Worm (Caenorhabditis elegans): ENCODE results near the gene lad-2.
A peak's percentile ranks its signal among the peaks of the same experiment; 100 is the strongest.
"Not testable (repeated sequence)": the region's sequence is repeated elsewhere in the genome, so short reads cannot be mapped to it uniquely, and the experiment has no call there.

The lad-2 gene

ce11 chrIV:2925591-2925990 lies 52.7 kb downstream of the lad-2 start, which contains the start of gene ubc-13:
TSS of gene ubc-13 (minus strand) at chrIV:2925691.
- TF ChIP-seq hlh-12 (tag; optimal IDR thresholded peaks at IDR 0.05), result no peak
- no peak for TF ChIP-seq nhr-120 (GFP tag; IDR thresholded peaks at IDR 0.05)
- no peak for TF ChIP-seq Y79H2A.3 (GFP tag; conservative IDR thresholded peaks at IDR 0.05)
- TF ChIP-seq hrde-1 (tag; optimal IDR thresholded peaks at IDR 0.05; ENCODE audit: borderline replicate concordance), result no peak

ce11 chrIV:2922196-2922595 lies 56.1 kb downstream of the lad-2 start, which contains the start of gene fbxc-45:
TSS of gene fbxc-45 (minus strand) at chrIV:2922243.
- TF ChIP-seq lin-54 (GFP tag; optimal IDR thresholded peaks at IDR 0.05) (peak; percentile 15), him-1 (tag; optimal IDR thresholded peaks at IDR 0.05) (peak; percentile 53), snpc-3.4 (tag; optimal IDR thresholded peaks at IDR 0.05) (peak; percentile 12), F10E7.11 (tag; optimal IDR thresholded peaks at IDR 0.05) (no peak), ztf-28 (GFP tag; IDR thresholded peaks at IDR 0.05) (no peak), tbx-9 (tag; optimal IDR thresholded peaks at IDR 0.05; ENCODE audit: borderline replicate concordance) (no peak), madf-6 (GFP tag; IDR thresholded peaks at IDR 0.05) (peak; percentile 68), xnd-1 (tag; optimal IDR thresholded peaks at IDR 0.05) (peak; percentile 73), hmg-1.2 (GFP tag; IDR thresholded peaks at IDR 0.05) (0 out of 2 replicates have a peak, but pooled peaks have one; percentile 5), D2030.7 (GFP tag; IDR thresholded peaks at IDR 0.05) (peak; percentile 60; the same call in 1 of the 2 replicates), madf-8 (GFP tag; conservative IDR thresholded peaks at IDR 0.05) (no peak), ZK185.1 (tag; optimal IDR thresholded peaks at IDR 0.05; ENCODE audit: poor library complexity, severe bottlenecking) (no peak), F33H1.4 (GFP tag; IDR thresholded peaks at IDR 0.05) (peak; percentile 80), lsl-1 (GFP tag; optimal IDR thresholded peaks at IDR 0.05) (peak; percentile 87)

ce11 chrIV:2917729-2918128 lies 60.6 kb downstream of the lad-2 start, which contains the start of gene Y54G2A.50:
TSS of gene Y54G2A.50 (plus strand) at chrIV:2918029.
- TF ChIP-seq bed-1 (GFP tag; IDR thresholded peaks at IDR 0.05); F55B11.4 (tag; optimal IDR thresholded peaks at IDR 0.05; ENCODE audit: borderline replicate concordance, insufficient read depth); mxl-1 (tag; optimal IDR thresholded peaks at IDR 0.05): not testable (repeated sequence)

ce11 chrIV:2916043-2916442 lies 62.2 kb downstream of the lad-2 start:
- TF ChIP-seq efl-1 (GFP tag; optimal IDR thresholded peaks at IDR 0.05), result peak; percentile 24
- TF ChIP-seq lsy-27 (tag; optimal IDR thresholded peaks at IDR 0.05; ENCODE audit: borderline replicate concordance, insufficient read depth), result no peak

ce11 chrIV:2914545-2914944 lies 63.7 kb downstream of the lad-2 start:
- TF ChIP-seq hmg-1.2 (GFP tag; IDR thresholded peaks at IDR 0.05) (peak; percentile 40; the same call in 1 of the 2 replicates), F52B5.7 (tag; optimal IDR thresholded peaks at IDR 0.05) (no peak), madf-3 (GFP tag; IDR thresholded peaks at IDR 0.05) (no peak), madf-8 (GFP tag; conservative IDR thresholded peaks at IDR 0.05) (peak; percentile 93), tbp1 (GFP tag; optimal IDR thresholded peaks at IDR 0.05) (no peak), xnd-1 (tag; optimal IDR thresholded peaks at IDR 0.05) (peak; percentile 75), K11D2.4 (GFP tag; IDR thresholded peaks at IDR 0.05) (no peak), F49E8.2 (tag; optimal IDR thresholded peaks at IDR 0.05; ENCODE audit: insufficient read depth) (peak; percentile 5), him-1 (tag; optimal IDR thresholded peaks at IDR 0.05) (no peak), mcd-1 (GFP tag; IDR thresholded peaks at IDR 0.05) (peak; percentile 50; the same call in 1 of the 2 replicates), unc-62 (GFP tag; optimal IDR thresholded peaks at IDR 0.05) (no peak), mes-4 (tag; optimal IDR thresholded peaks at IDR 0.05) (no peak), madf-6 (GFP tag; IDR thresholded peaks at IDR 0.05) (peak; percentile 97), C06A6.2 (GFP tag; conservative IDR thresholded peaks at IDR 0.05) (no peak), dox-1 (GFP tag; IDR thresholded peaks at IDR 0.05) (peak; percentile 39), hsf-1 (GFP tag; IDR thresholded peaks at IDR 0.05) (peak; percentile 67; the same call in 1 of the 2 replicates), dpl-1 (GFP tag; optimal IDR thresholded peaks at IDR 0.05) (peak; percentile 59), sdz-38 (tag; optimal IDR thresholded peaks at IDR 0.05) (no peak), ztf-18 (tag; optimal IDR thresholded peaks at IDR 0.05) (peak; percentile 19), D2030.7 (GFP tag; IDR thresholded peaks at IDR 0.05) (peak; percentile 25; the same call in 1 of the 2 replicates), ceh-91 (GFP tag; IDR thresholded peaks at IDR 0.05) (peak; percentile 53; the same call in 1 of the 2 replicates), ceh-79 (tag; optimal IDR thresholded peaks at IDR 0.05) (no peak), Y53G8AR.9 (GFP tag; conservative IDR thresholded peaks at IDR 0.05) (no peak), lsl-1 (GFP tag; optimal IDR thresholded peaks at IDR 0.05) (peak; percentile 83), efl-1 (GFP tag; optimal IDR thresholded peaks at IDR 0.05) (peak; percentile 80)
